Fruit fly (Drosophila melanogaster) S2 (cell line): Measurements from ENCODE around the gene Osi23.

Experiments
- CG8478 ChIP-seq: fragments of >200 bp; optimal IDR thresholded peaks from 2 replicates; lab custom pipeline; 2018
- CTCF ChIP-seq, 2 experiments: fragments of >200 bp; optimal IDR thresholded peaks; 2 replicates each; lab custom pipeline; 2018

DNA sequence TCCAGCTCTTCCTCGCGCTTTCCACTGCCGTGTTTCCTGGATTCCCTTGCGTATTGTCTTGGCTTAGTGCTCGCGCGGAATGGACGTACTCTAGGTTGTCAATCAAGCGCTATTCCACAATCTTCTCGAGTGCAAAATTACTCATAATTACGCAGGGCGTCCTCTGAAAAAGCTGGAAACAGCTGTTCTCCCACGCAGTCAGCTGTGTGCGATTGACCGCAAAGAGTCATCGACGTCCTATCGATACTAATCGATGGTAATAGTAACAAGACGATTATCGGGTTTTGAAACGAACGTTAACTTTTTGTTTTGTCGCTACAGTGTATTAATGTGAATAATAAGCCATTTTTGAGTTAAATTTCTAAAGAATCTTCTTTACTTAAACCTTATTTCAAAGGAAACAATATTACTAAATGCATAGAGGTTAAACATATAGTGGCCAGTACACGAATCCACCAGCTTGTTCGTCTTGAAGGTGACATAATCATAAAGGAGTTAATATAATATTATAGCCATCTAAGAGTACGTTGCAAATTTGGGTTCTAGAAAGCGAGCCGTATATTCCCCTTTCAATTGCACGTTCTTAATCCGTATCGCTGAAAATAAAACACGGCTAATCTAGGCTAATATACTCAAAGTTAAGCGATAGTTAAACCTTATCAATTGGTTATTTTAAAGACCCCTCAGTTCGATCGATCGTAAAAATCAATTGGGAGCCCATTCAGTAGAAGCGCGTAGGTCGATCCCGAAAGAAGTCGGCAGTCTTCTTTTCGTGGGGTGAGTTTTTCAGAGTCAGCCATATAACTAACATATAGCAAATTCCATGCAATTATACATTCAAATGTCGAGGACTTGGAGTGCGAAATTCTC is 14.5 kb upstream of the Osi23 start, which contains the start of the genes CG2224 and CDase:
- TF ChIP-seq CTCF (optimal IDR thresholded peaks at IDR 0.05; lab: Kevin White, UChicago) (peak; percentile 7 to 14), CG8478 (lab: Kevin White, UChicago) (no peak)
